Worm (Caenorhabditis elegans): ENCODE data around the gene txbp-3.

txbp-3 gene

DNA sequence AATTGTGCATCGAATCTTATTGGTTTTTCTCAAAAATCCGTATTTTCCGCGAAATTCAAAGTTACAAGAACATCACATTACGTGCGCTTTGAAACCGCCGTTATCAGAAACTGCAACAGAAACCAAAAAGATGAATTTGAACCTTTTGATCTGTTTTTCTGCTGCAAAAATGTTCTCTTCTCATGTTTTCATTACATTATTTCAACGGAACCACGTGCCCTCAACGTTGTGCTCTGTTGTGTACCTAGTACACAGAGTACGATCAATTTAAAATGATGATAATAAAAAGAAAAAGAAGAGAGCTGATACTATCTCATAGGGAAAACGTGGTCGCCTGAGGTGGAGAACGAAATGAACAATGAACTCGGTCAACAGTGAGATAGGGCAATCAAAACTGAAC, 30.8 kb upstream of the txbp-3 start:
- TF ChIP-seq unc-39 (tag; optimal IDR thresholded peaks at IDR 0.05) (no peak), sma-3 (GFP tag; optimal IDR thresholded peaks at IDR 0.05) (peak; percentile 81), aly-2 (tag; optimal IDR thresholded peaks at IDR 0.05) (no peak), dmd-4 (tag; optimal IDR thresholded peaks at IDR 0.05) (no peak), alr-1 (tag; optimal IDR thresholded peaks at IDR 0.05) (no peak), nhr-129 (tag; optimal IDR thresholded peaks at IDR 0.05) (peak; percentile 82), F13H6.1 (tag; optimal IDR thresholded peaks at IDR 0.05) (peak; percentile 89), gmeb-1 (tag; optimal IDR thresholded peaks at IDR 0.05) (peak; percentile 61), ztf-4 (tag; optimal IDR thresholded peaks at IDR 0.05) (peak; percentile 75), nhr-237 (tag; optimal IDR thresholded peaks at IDR 0.05) (no peak), elt-1 (tag; optimal IDR thresholded peaks at IDR 0.05) (no peak), ZK546.5 (tag; optimal IDR thresholded peaks at IDR 0.05) (no peak), ceh-82 (tag; optimal IDR thresholded peaks at IDR 0.05) (no peak), ztf-1 (GFP tag; conservative IDR thresholded peaks at IDR 0.05) (no peak), nhr-10 (tag; optimal IDR thresholded peaks at IDR 0.05) (no peak), egl-27 (tag; optimal IDR thresholded peaks at IDR 0.05) (peak; percentile 66), lsy-2 (tag; optimal IDR thresholded peaks at IDR 0.05) (peak in 1 of 2 experiments; percentile 76), nhr-23 (tag; optimal IDR thresholded peaks at IDR 0.05) (no peak), nhr-6 (tag; optimal IDR thresholded peaks at IDR 0.05) (peak; percentile 2), skn-1 (tag; optimal IDR thresholded peaks at IDR 0.05) (peak; percentile 63), lin-39 (tag; optimal IDR thresholded peaks at IDR 0.05) (no peak), lin-11 (tag; optimal IDR thresholded peaks at IDR 0.05) (no peak), crh-2 (tag; optimal IDR thresholded peaks at IDR 0.05) (peak; percentile 90), nhr-11 (tag; optimal IDR thresholded peaks at IDR 0.05) (no peak), ceh-16 (tag; optimal IDR thresholded peaks at IDR 0.05) (no peak), lin-13 (GFP tag; optimal IDR thresholded peaks at IDR 0.05) (peak; percentile 14), sem-4 (tag; optimal IDR thresholded peaks at IDR 0.05) (no peak), mbf-1 (tag; optimal IDR thresholded peaks at IDR 0.05) (no peak), nhr-21 (tag; optimal IDR thresholded peaks at IDR 0.05) (peak; percentile 91), C34F6.9 (tag; optimal IDR thresholded peaks at IDR 0.05) (peak; percentile 51), fos-1 (tag; optimal IDR thresholded peaks at IDR 0.05) (peak; percentile 69), nhr-77 (tag; optimal IDR thresholded peaks at IDR 0.05) (no peak), blmp-1 (tag; optimal IDR thresholded peaks at IDR 0.05; ENCODE audit: insufficient read depth) (peak; percentile 65), mab-5 (tag; optimal IDR thresholded peaks at IDR 0.05) (no peak), elt-3 (tag; optimal IDR thresholded peaks at IDR 0.05) (no peak), R02D3.7 (tag; optimal IDR thresholded peaks at IDR 0.05) (no peak), ztf-11 (tag; optimal IDR thresholded peaks at IDR 0.05) (no peak), unc-55 (GFP tag; optimal IDR thresholded peaks at IDR 0.05) (no peak), mdl-1 (tag; optimal IDR thresholded peaks at IDR 0.05) (peak; percentile 76 to 88), snpc-4 (tag; optimal IDR thresholded peaks at IDR 0.05) (no peak), sma-9 (GFP tag; optimal IDR thresholded peaks at IDR 0.05) (peak; percentile 99), sma-9 (tag; optimal IDR thresholded peaks at IDR 0.05) (no peak), nhr-25 (tag; optimal IDR thresholded peaks at IDR 0.05) (peak; percentile 14), nhr-12 (tag; optimal IDR thresholded peaks at IDR 0.05) (no peak), peb-1 (tag; optimal IDR thresholded peaks at IDR 0.05) (no peak), ama-1 (optimal IDR thresholded peaks at IDR 0.05) (peak; percentile 43), unc-62 (GFP tag; optimal IDR thresholded peaks at IDR 0.05) (no peak), Y55F3AM.14 (GFP tag; optimal IDR thresholded peaks at IDR 0.05) (peak; percentile 62), zag-1 (tag; optimal IDR thresholded peaks at IDR 0.05) (no peak)
